Worm (Caenorhabditis elegans): Measurements from ENCODE around the gene frg-1.

DNA sequence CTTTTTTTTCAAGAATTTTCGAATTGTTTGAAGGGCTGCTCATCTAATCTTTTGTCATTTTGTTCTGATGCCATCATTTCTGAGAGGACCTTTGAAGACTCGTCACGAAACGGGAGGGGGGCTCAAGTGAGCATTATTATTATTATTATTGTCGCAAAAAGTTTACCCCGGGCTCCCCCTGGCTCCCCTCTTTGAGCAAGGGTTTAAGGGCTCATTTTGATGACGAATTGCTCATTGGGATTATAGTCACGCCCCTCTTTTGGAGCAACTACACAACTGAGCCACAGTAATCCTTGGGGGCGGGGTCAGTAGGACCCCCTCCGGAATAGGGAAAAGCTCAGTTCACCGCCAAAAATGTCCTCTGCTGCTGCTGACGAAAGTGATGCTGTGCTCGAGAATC lies 36.7 kb upstream of the frg-1 start, which contains the start of gene unc-25:
- TF ChIP-seq ztf-11 (tag; optimal IDR thresholded peaks at IDR 0.05) (no peak), cey-2 (tag; optimal IDR thresholded peaks at IDR 0.05; ENCODE audit: borderline replicate concordance, insufficient read depth) (no peak), dmd-6 (GFP tag; IDR thresholded peaks at IDR 0.05) (no peak), unc-62 (GFP tag; optimal IDR thresholded peaks at IDR 0.05 in 1 of 2) (no peak), unc-62 (tag; optimal IDR thresholded peaks at IDR 0.05) (no peak), nhr-237 (tag; optimal IDR thresholded peaks at IDR 0.05) (no peak), rbr-2 (tag; optimal IDR thresholded peaks at IDR 0.05) (peak; percentile 32), ceh-28 (tag; optimal IDR thresholded peaks at IDR 0.05) (no peak), ZK546.5 (tag; optimal IDR thresholded peaks at IDR 0.05) (no peak), lin-29 (GFP tag; IDR thresholded peaks at IDR 0.05) (no peak), snpc-4 (tag; optimal IDR thresholded peaks at IDR 0.05) (no peak), hlh-11 (tag; optimal IDR thresholded peaks at IDR 0.05) (peak; percentile 3), php-3 (GFP tag; IDR thresholded peaks at IDR 0.05) (no peak)
